Worm (Caenorhabditis elegans): ENCODE measurements around the gene F42A10.9.
A peak's percentile ranks its signal among the peaks of the same experiment; 100 is the strongest.

Gene F42A10.9

ce11 chrIII:6198378-6199234, 34.2 kb downstream of the F42A10.9 start, which contains the start of the genes C23G10.7 and rpn-2 (continued):
- TF ChIP-seq tra-1 (GFP tag; IDR thresholded peaks at IDR 0.05) (no peak), nhr-111 (GFP tag; optimal IDR thresholded peaks at IDR 0.05) (no peak), dmd-8 (GFP tag; IDR thresholded peaks at IDR 0.05) (no peak), nhr-6 (tag; optimal IDR thresholded peaks at IDR 0.05) (peak; percentile 66), ceh-28 (tag; optimal IDR thresholded peaks at IDR 0.05) (no peak), dve-1 (tag; optimal IDR thresholded peaks at IDR 0.05; ENCODE audit: insufficient read depth) (peak; percentile 69), tag-97 (GFP tag; IDR thresholded peaks at IDR 0.05) (no peak), attf-4 (tag; optimal IDR thresholded peaks at IDR 0.05) (no peak), spr-3 (GFP tag; optimal IDR thresholded peaks at IDR 0.05) (no peak), nhr-42 (GFP tag; IDR thresholded peaks at IDR 0.05) (no peak), cey-2 (tag; optimal IDR thresholded peaks at IDR 0.05; ENCODE audit: borderline replicate concordance, insufficient read depth) (no peak), F49E8.2 (tag; optimal IDR thresholded peaks at IDR 0.05; ENCODE audit: borderline replicate concordance) (peak; percentile 71), sdz-12 (GFP tag; optimal IDR thresholded peaks at IDR 0.05) (no peak), F37D6.2 (tag; optimal IDR thresholded peaks at IDR 0.05) (peak; percentile 10), nhr-237 (tag; optimal IDR thresholded peaks at IDR 0.05) (no peak), unc-39 (tag; optimal IDR thresholded peaks at IDR 0.05) (no peak), mep-1 (tag; optimal IDR thresholded peaks at IDR 0.05) (peak; percentile 64), snpc-1.2 (GFP tag; IDR thresholded peaks at IDR 0.05) (no peak), mdt-29 (GFP tag; IDR thresholded peaks at IDR 0.05) (no peak), ces-1 (GFP tag; optimal IDR thresholded peaks at IDR 0.05) (no peak), ceh-82 (tag; optimal IDR thresholded peaks at IDR 0.05) (no peak), lsy-2 (tag; optimal IDR thresholded peaks at IDR 0.05) (peak in 1 of 2 experiments; percentile 80), F44E2.7 (GFP tag; IDR thresholded peaks at IDR 0.05) (no peak), ceh-44 (GFP tag; IDR thresholded peaks at IDR 0.05) (no peak), nhr-76 (tag; optimal IDR thresholded peaks at IDR 0.05) (no peak), jun-1 (tag; optimal IDR thresholded peaks at IDR 0.05) (no peak), ceh-32 (tag; optimal IDR thresholded peaks at IDR 0.05; ENCODE audit: poor library complexity) (no peak), mxl-3 (GFP tag; optimal IDR thresholded peaks at IDR 0.05) (no peak), Y48G9A.11 (GFP tag; IDR thresholded peaks at IDR 0.05) (peak; percentile 60; the same call in 1 of the 2 replicates), D1046.2 (GFP tag; IDR thresholded peaks at IDR 0.05) (no peak), dmd-6 (GFP tag; IDR thresholded peaks at IDR 0.05) (peak; percentile 31; the same call in 1 of the 2 replicates), snpc-4 (tag; optimal IDR thresholded peaks at IDR 0.05) (no peak), zip-2 (tag; optimal IDR thresholded peaks at IDR 0.05) (no peak), lir-3 (tag; optimal IDR thresholded peaks at IDR 0.05) (no peak), ZK337.2 (GFP tag; IDR thresholded peaks at IDR 0.05) (no peak), nhr-77 (tag; optimal IDR thresholded peaks at IDR 0.05) (no peak), R02D3.7 (tag; optimal IDR thresholded peaks at IDR 0.05) (no peak), duxl-1 (tag; optimal IDR thresholded peaks at IDR 0.05; ENCODE audit: poor library complexity) (no peak), nhr-102 (tag; optimal IDR thresholded peaks at IDR 0.05) (peak; percentile 55), mdl-1 (tag; optimal IDR thresholded peaks at IDR 0.05) (no peak), php-3 (GFP tag; IDR thresholded peaks at IDR 0.05) (no peak), ztf-11 (tag; optimal IDR thresholded peaks at IDR 0.05) (no peak), hif-1 (tag; optimal IDR thresholded peaks at IDR 0.05) (peak in 1 of 2 experiments; percentile 28), lin-39 (tag; optimal IDR thresholded peaks at IDR 0.05) (no peak), ztf-7 (tag; optimal IDR thresholded peaks at IDR 0.05) (peak; percentile 41), nhr-11 (tag; optimal IDR thresholded peaks at IDR 0.05) (peak; percentile 48), unc-62 (GFP tag; optimal IDR thresholded peaks at IDR 0.05 in 1 of 2) (no peak), unc-62 (tag; optimal IDR thresholded peaks at IDR 0.05) (no peak), Y105C5A.15 (GFP tag; IDR thresholded peaks at IDR 0.05) (no peak), mxl-2 (GFP tag; conservative IDR thresholded peaks at IDR 0.05) (no peak)
